Worm (Caenorhabditis elegans) whole organism, L3 larva: ENCODE results near the gene F48G7.7.

ENCODE experiments used
- aly-2 ChIP-seq: fragments of 150-350 bp; optimal IDR thresholded peaks from 2 replicates; lab custom pipeline; 2014; ENCODE audit warnings: missing biosample characterization, missing genetic modification characterization
- ztf-11 ChIP-seq: fragments of 150-350 bp; optimal IDR thresholded peaks from 2 replicates; lab custom pipeline; 2014; ENCODE audit warnings: missing biosample characterization, missing genetic modification characterization

DNA sequence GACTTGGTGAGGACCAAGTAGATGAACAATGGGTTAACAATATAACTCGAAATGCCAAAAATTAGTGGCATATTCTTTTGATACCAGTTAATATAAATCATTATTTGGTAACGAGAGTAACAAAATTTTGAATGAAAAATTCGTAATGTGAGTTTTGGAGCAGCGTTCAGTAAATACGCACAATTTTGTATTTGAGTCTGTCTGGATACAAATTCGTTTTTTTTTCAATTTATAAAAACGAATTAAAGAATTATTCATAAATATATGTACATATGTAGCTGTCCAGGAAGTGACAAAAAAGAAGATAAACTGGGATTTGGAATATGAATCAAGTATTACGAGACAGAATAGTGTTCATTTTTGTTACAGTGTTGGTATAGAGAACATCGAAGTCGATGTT is 26.7 kb upstream of the F48G7.7 start, which contains the start of gene srj-5:
- TF ChIP-seq ztf-11 (tag; lab: Kevin White, UChicago) (no peak), aly-2 (tag; lab: Kevin White, UChicago) (no peak)
